Fruit fly (Drosophila melanogaster): ENCODE results near the gene CG12402.

CG12402 gene

DNA sequence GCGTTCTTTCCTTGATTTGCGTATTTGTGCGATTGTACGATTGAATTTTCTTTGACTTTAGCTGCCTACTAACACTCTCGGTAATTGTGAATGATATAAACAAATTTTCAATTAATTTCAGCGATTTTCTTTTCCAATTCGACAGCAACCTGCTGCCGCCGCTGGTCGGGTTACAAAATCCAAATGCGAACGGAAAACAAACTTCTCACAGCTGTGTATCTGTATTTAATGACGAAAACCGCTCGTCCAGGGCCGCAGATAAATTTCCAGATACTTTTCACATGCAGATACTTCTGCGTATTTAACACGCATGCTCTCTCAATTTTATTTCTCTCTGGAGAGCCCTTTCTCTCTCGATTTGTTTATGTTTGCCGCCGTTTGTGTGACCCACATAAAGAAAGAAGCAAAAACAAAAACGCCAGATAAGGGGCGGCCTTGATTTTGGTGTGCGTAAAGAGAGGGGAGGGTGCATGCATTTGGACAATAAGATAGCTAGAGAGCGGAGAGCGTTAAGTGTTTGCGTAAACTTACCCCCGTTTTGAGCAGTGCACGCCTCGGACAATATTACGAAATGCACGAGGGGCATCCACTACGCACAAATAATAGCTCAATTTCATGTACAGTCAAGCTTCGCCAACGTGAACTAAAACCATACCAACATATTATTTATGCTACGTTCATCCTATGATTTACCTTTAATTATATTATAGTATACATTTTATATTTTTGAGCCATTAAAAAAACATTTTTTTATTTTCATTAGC lies at the start of gene CG12402:
Gene CG12402, minus strand, starts transcription at position 164 of the 764 bp plus-strand sequence.
- no peak for TF ChIP-seq Myc (optimal IDR thresholded peaks at IDR 0.05)
- no peak for TF ChIP-seq Sin3A (optimal IDR thresholded peaks at IDR 0.05)
- TF ChIP-seq h (optimal IDR thresholded peaks at IDR 0.05), result no peak
- TF ChIP-seq ttk (optimal IDR thresholded peaks at IDR 0.05), result no peak
- no peak for TF ChIP-seq insv (optimal IDR thresholded peaks at IDR 0.05)
- TF ChIP-seq psq (optimal IDR thresholded peaks at IDR 0.05), result no peak

DNA sequence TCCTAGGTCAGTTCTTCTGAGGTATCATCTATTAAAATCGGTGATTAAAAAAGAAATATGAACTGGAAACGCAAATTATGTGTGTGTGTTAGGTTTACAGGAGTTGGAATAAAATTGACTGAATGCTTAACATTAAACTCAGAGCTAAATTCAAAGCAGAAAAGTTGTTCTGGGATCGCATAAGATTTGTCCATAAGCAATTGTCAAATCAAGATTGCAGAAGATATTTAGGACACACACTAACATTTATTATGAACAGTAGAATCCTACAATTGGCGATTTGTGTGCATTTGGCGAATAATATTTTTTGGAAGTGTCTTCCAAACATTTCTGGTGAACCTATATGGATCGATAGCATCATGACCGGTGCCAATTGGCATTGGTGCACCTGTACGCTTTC lies 49.2 kb upstream of the CG12402 start, which contains the start of gene CG31533:
Gene CG31533, minus strand, starts transcription at position 101 of the 400 bp plus-strand sequence.
- no peak for TF ChIP-seq Sin3A (optimal IDR thresholded peaks at IDR 0.05)
- TF ChIP-seq insv (optimal IDR thresholded peaks at IDR 0.05), result no peak
- TF ChIP-seq h (optimal IDR thresholded peaks at IDR 0.05), result no peak
- TF ChIP-seq Myc (optimal IDR thresholded peaks at IDR 0.05), result no peak
- TF ChIP-seq ttk (optimal IDR thresholded peaks at IDR 0.05), result no peak
- no peak for TF ChIP-seq psq (optimal IDR thresholded peaks at IDR 0.05)

DNA sequence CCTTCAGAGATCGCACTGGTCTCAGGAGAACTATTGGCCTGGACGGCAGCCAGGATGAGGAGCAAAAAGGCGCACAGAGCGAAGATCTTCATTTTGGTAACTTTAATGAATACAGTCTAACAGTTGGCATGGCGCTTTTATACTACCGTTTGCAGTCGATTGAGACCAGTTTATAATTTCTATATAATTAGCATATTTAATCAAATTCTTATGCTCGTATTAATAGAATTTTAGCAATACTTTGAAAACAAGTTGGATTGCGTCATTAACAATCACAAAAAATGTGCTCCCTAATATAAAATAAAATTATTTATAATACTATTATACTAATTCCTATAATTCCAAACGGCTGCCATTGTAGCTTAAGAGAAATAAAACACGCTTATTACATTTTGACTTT lies 46.2 kb upstream of the CG12402 start, which contains the start of gene CG44215:
Gene CG44215, minus strand, starts transcription at position 101 of the 400 bp plus-strand sequence.
- TF ChIP-seq ttk (optimal IDR thresholded peaks at IDR 0.05) (no peak), psq (optimal IDR thresholded peaks at IDR 0.05) (no peak), insv (optimal IDR thresholded peaks at IDR 0.05) (no peak), Sin3A (optimal IDR thresholded peaks at IDR 0.05) (no peak), Myc (optimal IDR thresholded peaks at IDR 0.05) (no peak), h (optimal IDR thresholded peaks at IDR 0.05) (no peak)

DNA sequence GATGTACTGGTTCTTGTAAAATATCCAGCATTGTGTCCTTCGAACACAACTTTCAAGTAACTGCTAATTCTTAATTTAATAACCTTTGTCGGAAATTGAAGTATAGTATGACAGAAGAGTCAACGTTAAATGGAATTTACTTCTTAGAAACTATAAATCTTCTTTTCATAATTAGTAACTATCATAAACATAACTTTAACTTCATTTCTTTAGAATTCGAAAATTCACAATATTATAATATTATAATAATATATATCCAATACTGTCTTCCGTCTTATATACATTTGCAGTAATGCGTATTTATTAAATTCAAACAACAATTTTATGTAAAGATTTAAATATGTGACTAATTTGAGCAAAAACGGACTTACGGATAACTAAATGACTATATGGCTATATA lies 45.6 kb upstream of the CG12402 start, which contains the start of gene Recs1:
Gene Recs1, minus strand, starts transcription at position 101 of the 400 bp plus-strand sequence.
- no peak for TF ChIP-seq Sin3A (optimal IDR thresholded peaks at IDR 0.05)
- TF ChIP-seq insv (optimal IDR thresholded peaks at IDR 0.05), result no peak
- TF ChIP-seq psq (optimal IDR thresholded peaks at IDR 0.05), result no peak
- TF ChIP-seq Myc (optimal IDR thresholded peaks at IDR 0.05), result no peak
- TF ChIP-seq ttk (optimal IDR thresholded peaks at IDR 0.05), result no peak
- no peak for TF ChIP-seq h (optimal IDR thresholded peaks at IDR 0.05)

DNA sequence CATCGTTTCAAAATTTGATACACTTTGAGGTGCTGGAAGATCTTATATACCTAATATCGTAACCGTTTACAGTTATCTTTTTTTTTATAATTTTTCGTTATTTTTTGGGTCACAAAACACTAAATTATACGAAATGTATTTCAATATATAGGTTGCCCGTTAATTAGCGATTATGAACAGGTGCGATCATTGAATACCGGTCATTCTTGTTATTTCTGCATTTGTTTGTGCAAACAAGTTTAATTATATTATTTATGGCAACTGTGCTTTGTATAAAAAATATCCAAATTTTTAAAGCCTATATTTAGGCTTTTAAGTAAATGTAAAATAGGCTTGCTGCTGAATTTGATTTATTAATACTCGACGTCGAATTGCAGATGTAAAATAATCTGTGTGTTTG lies 44.4 kb upstream of the CG12402 start, which contains the start of gene CG42500:
Gene CG42500, minus strand, starts transcription at position 101 of the 400 bp plus-strand sequence.
- TF ChIP-seq ttk (optimal IDR thresholded peaks at IDR 0.05), result no peak
- TF ChIP-seq insv (optimal IDR thresholded peaks at IDR 0.05), result no peak
- TF ChIP-seq h (optimal IDR thresholded peaks at IDR 0.05), result no peak
- no peak for TF ChIP-seq psq (optimal IDR thresholded peaks at IDR 0.05)
- no peak for TF ChIP-seq Myc (optimal IDR thresholded peaks at IDR 0.05)
- TF ChIP-seq Sin3A (optimal IDR thresholded peaks at IDR 0.05), result no peak

DNA sequence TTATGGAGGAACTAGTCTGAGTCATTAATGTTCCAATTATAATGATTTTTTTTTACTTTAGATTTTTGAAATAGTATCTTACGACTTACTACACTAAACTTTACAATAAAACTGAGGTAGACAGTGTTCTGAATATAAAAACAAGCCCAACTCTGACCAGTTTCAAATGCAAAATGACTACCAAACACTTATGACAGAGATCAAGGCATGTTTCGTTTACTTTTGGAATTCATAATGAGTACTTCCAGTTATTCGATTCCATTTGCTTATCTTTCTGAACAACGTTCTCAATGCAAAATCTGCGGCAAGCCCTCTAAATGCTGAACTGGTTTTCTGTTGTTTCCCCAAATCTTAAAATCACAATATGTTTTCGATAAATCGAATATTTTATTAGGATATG lies 43.7 kb upstream of the CG12402 start, which contains the start of gene CG14355:
Gene CG14355, minus strand, starts transcription at position 101 of the 400 bp plus-strand sequence.
- TF ChIP-seq Myc (optimal IDR thresholded peaks at IDR 0.05) (no peak), insv (optimal IDR thresholded peaks at IDR 0.05) (no peak), psq (optimal IDR thresholded peaks at IDR 0.05) (no peak), Sin3A (optimal IDR thresholded peaks at IDR 0.05) (no peak), h (optimal IDR thresholded peaks at IDR 0.05) (no peak), ttk (optimal IDR thresholded peaks at IDR 0.05) (no peak)

DNA sequence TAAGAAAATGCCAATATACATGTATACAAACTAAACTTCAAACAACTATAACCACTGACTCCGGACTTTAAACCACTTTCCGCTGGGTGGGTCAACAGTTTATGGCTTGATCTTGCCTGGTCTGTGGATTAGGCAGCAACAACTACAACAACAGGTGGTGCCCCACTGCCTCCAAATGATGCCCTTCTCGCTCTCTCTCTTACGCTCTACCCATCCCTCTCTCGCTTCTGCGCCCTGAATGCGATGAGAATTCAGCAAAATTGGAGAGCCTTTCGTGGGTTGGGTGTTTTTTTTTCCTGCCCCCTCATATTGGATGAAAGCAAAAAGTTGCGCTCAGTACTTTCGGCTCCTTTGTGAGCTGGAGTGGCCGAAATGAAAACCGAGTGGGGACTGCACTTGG lies 32.8 kb upstream of the CG12402 start:
- TF ChIP-seq h (optimal IDR thresholded peaks at IDR 0.05), result no peak
- TF ChIP-seq Myc (optimal IDR thresholded peaks at IDR 0.05), result no peak
- no peak for TF ChIP-seq psq (optimal IDR thresholded peaks at IDR 0.05)
- TF ChIP-seq insv (optimal IDR thresholded peaks at IDR 0.05), result no peak
- no peak for TF ChIP-seq Sin3A (optimal IDR thresholded peaks at IDR 0.05)
- no peak for TF ChIP-seq ttk (optimal IDR thresholded peaks at IDR 0.05)

DNA sequence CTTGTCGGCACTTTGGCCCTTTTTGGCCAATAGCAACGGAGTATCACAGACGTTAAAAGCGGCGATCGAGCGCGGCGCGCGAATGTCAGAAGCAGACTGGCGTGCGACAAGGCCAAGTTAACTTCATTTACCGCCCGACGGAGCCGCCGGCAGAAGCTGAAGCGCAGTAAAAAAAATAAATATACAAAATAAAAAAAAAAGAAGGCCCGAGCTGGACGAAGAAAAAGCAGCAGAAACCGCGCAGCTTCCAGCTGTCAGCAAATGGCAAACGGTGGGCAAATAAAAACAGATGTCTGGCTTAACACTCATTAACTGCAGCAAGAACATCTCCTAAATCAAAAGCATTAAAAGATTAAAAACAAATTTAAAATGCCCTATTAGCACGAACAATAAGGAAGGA lies 23.9 kb upstream of the CG12402 start, which contains the start of gene CG14356:
Gene CG14356, minus strand, starts transcription at position 101 of the 400 bp plus-strand sequence.
- TF ChIP-seq Myc (optimal IDR thresholded peaks at IDR 0.05), result no peak
- TF ChIP-seq psq (optimal IDR thresholded peaks at IDR 0.05), result no peak
- TF ChIP-seq Sin3A (optimal IDR thresholded peaks at IDR 0.05), result no peak
- TF ChIP-seq ttk (optimal IDR thresholded peaks at IDR 0.05), result no peak
- no peak for TF ChIP-seq h (optimal IDR thresholded peaks at IDR 0.05)
- no peak for TF ChIP-seq insv (optimal IDR thresholded peaks at IDR 0.05)

DNA sequence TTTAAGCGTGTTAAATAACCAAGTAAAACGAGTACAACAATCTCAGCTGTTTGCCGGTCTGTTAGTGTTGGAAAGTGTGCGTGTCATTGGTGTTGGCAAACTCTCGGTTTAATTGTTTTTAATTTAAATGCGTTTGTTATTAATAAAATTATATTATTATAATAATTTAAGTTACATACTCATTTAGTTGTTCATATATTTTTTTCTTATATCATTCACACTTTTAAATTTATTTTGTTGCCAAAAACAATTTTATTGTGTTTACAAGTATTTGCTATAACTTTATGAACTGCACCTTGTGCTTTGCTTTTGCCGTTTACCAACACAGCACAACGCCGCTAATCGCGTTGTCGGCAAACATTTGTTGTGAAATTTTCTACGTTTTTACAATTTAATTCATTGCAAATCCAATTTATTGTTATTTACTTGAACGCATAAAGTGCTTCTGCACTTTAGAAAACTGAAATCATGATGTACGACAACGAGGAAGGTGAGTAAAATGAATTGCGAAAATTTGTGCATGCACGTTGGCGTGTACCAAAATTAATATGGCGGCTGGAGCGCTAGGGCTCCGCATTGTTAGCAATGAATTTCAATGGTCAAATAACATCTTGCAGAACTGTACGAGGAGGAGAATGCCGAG lies 17.5 kb upstream of the CG12402 start, which contains the start of the genes 140up and Polr2B:
Gene 140up, minus strand, starts transcription at position 70 of the 643 bp plus-strand sequence.
Gene Polr2B, plus strand, starts transcription at position 313 of the 643 bp plus-strand sequence.
- TF ChIP-seq h (optimal IDR thresholded peaks at IDR 0.05) (peak; percentile 25), ttk (optimal IDR thresholded peaks at IDR 0.05) (no peak)

DNA sequence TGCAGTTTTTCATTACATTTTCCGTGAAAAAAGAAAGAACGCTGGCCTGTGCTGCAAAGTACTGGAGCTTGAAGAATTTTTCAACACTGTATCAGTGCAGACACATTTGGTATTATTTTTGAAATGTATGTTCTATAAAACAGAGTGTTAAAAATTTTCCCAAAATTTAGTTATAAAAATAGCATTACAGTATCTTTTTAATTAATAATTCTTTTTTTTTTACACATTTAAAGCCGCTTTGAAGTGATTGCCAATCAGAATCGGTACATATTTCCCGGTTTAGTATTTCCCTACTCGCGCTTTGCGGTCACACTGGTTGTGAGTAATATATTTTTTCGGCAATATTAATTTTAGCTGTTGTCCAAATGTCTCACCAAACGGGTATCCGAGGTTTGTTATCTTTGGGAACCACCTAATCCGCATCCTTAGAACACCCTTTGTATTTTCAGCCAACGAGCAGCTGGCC lies 14.3 kb upstream of the CG12402 start, which contains the start of the genes Abi and twf:
Gene Abi, minus strand, starts transcription at position 74 of the 466 bp plus-strand sequence.
Gene twf, plus strand, starts transcription at position 308 of the 466 bp plus-strand sequence.
- TF ChIP-seq insv (optimal IDR thresholded peaks at IDR 0.05) (no peak), Sin3A (optimal IDR thresholded peaks at IDR 0.05) (no peak)

DNA sequence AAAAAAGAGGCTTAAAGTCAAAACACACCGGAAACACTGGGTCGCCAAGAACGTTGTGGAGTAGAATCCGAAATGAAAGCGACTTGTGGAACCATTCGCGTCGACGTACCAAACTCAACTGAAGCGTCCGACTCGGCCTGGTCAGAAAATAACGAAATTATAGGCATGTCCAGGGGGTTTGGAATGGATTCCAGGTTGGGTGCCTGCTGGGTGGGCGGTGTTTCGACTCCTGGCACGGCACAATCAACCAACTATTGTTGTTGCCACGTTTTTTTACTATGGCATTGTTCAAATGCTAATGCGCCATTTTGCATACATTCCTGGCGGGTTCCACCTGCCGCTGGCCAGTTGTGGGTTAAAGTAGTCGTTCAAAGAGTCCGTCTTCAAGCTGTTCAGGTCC lies 10.2 kb upstream of the CG12402 start, which contains the start of gene Kif19A:
Gene Kif19A, minus strand, starts transcription at position 101 of the 400 bp plus-strand sequence.
- TF ChIP-seq psq (optimal IDR thresholded peaks at IDR 0.05) (no peak), Myc (optimal IDR thresholded peaks at IDR 0.05) (no peak), ttk (optimal IDR thresholded peaks at IDR 0.05) (no peak), h (optimal IDR thresholded peaks at IDR 0.05) (no peak), insv (optimal IDR thresholded peaks at IDR 0.05) (no peak), Sin3A (optimal IDR thresholded peaks at IDR 0.05) (no peak)

DNA sequence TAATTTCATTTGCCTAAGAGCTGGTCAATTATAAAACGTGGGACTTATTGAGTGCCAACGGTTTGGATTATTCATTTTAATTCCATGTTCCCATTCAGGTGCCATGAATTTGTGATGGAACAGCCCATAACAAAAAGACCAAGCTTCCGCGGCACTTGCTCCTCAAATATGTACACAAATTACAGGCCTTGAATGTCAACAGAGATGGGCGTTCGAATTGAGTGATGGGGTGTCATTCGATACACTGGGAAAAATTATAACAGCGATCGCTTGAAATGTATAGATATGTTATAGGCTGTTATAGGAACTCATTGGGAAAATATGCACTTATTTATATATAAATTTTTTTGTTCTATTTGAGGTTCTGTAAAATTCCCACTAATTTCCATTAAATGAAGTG lies 8.0 kb upstream of the CG12402 start:
- TF ChIP-seq psq (optimal IDR thresholded peaks at IDR 0.05), result no peak
- no peak for TF ChIP-seq Myc (optimal IDR thresholded peaks at IDR 0.05)
- TF ChIP-seq insv (optimal IDR thresholded peaks at IDR 0.05), result no peak
- TF ChIP-seq h (optimal IDR thresholded peaks at IDR 0.05), result no peak
- TF ChIP-seq Sin3A (optimal IDR thresholded peaks at IDR 0.05), result no peak
- TF ChIP-seq ttk (optimal IDR thresholded peaks at IDR 0.05), result no peak
